Worm (Caenorhabditis elegans) whole organism, mixed stage, embryonic: ENCODE data around the gene sri-73.

Experiments used
- ceh-83 ChIP-seq: fragments of 200-800 bp; sonication (Bioruptor generic); optimal IDR thresholded peaks from 2 replicates; lab custom pipeline; 2018; ENCODE audit warnings: mild to moderate bottlenecking, missing genetic modification characterization, missing compliant biosample characterization
- ces-1 ChIP-seq: fragments of 150-350 bp; optimal IDR thresholded peaks from 2 replicates; lab custom pipeline; 2014; ENCODE audit warnings: missing biosample characterization, missing genetic modification reagents, missing genetic modification characterization
- cnd-1 ChIP-seq: fragments of 200-800 bp; sonication (Bioruptor generic); optimal IDR thresholded peaks from 2 replicates; lab custom pipeline; 2018; ENCODE audit warnings: mild to moderate bottlenecking, missing genetic modification characterization, missing compliant biosample characterization
- elt-3 ChIP-seq: fragments of 150-350 bp; optimal IDR thresholded peaks from 2 replicates; lab custom pipeline; 2014; ENCODE audit warnings: missing biosample characterization, missing genetic modification characterization
- ham-2 ChIP-seq: fragments of 200-800 bp; sonication (Bioruptor generic); optimal IDR thresholded peaks from 2 replicates; lab custom pipeline; 2018; ENCODE audit warnings: mild to moderate bottlenecking, missing genetic modification characterization, missing compliant biosample characterization
- lin-13 ChIP-seq: fragments of 150-350 bp; optimal IDR thresholded peaks from 2 replicates; lab custom pipeline; 2014; ENCODE audit warnings: missing biosample characterization, missing genetic modification characterization
- nhr-28 ChIP-seq: fragments of 150-350 bp; optimal IDR thresholded peaks from 2 replicates; lab custom pipeline; 2014; ENCODE audit warnings: missing biosample characterization, missing genetic modification characterization
- snpc-4 ChIP-seq: fragments of 150-350 bp; optimal IDR thresholded peaks from 2 replicates; lab custom pipeline; 2014; ENCODE audit warnings: missing biosample characterization, missing genetic modification characterization

ce11 chrV:539040-539510 lies 26.8 kb downstream of the sri-73 start, which contains the start of gene nhr-155:
- TF ChIP-seq cnd-1 (tag; lab: Kevin White, UChicago), result no peak
- no peak for TF ChIP-seq ceh-83
- no peak for TF ChIP-seq ham-2
- no peak for TF ChIP-seq snpc-4 (tag; lab: Kevin White, UChicago)
- no peak for TF ChIP-seq lin-13 (tag; lab: Kevin White, UChicago)
- TF ChIP-seq ces-1 (GFP tag; lab: Kevin White, UChicago), result no peak
- TF ChIP-seq elt-3 (tag; lab: Kevin White, UChicago), result no peak
- no peak for TF ChIP-seq nhr-28
